Worm (Caenorhabditis elegans) whole organism, L2 larva: Measurements from ENCODE around the gene cpt-5.

ENCODE experiments used
- F13H6.1 ChIP-seq: sonication (generic microtip); optimal IDR thresholded peaks from 2 replicates; lab custom pipeline; 2016; ENCODE audit warnings: missing genetic modification characterization, missing compliant biosample characterization
- aly-2 ChIP-seq: fragments of 150-350 bp; optimal IDR thresholded peaks from 2 replicates; lab custom pipeline; 2014; ENCODE audit warnings: missing biosample characterization, missing genetic modification characterization
- ceh-16 ChIP-seq: fragments of 150-350 bp; optimal IDR thresholded peaks from 2 replicates; lab custom pipeline; 2014; ENCODE audit warnings: missing biosample characterization, missing genetic modification characterization
- nhr-11 ChIP-seq: fragments of 150-350 bp; optimal IDR thresholded peaks from 2 replicates; lab custom pipeline; 2014; ENCODE audit warnings: missing biosample characterization, missing genetic modification characterization
- nhr-12 ChIP-seq: fragments of 150-350 bp; optimal IDR thresholded peaks from 2 replicates; lab custom pipeline; 2014; ENCODE audit warnings: missing biosample characterization, missing genetic modification characterization
- nhr-237 ChIP-seq: fragments of 150-350 bp; optimal IDR thresholded peaks from 2 replicates; lab custom pipeline; 2014; ENCODE audit warnings: missing biosample characterization, missing genetic modification characterization
- nhr-77 ChIP-seq: fragments of 150-350 bp; optimal IDR thresholded peaks from 2 replicates; lab custom pipeline; 2014; ENCODE audit warnings: missing biosample characterization, missing genetic modification characterization
- peb-1 ChIP-seq: fragments of 150-350 bp; optimal IDR thresholded peaks from 2 replicates; lab custom pipeline; 2014; ENCODE audit warnings: missing biosample characterization, missing genetic modification characterization
- skn-1 ChIP-seq: sonication (generic microtip); optimal IDR thresholded peaks from 2 replicates; lab custom pipeline; 2017; ENCODE audit warnings: missing biosample characterization, missing genetic modification characterization
- snpc-4 ChIP-seq: fragments of 150-350 bp; optimal IDR thresholded peaks from 2 replicates; lab custom pipeline; 2014; ENCODE audit warnings: missing biosample characterization, missing genetic modification characterization
- unc-55 ChIP-seq: fragments of 150-350 bp; sonication (generic microtip); optimal IDR thresholded peaks from 3 replicates; lab custom pipeline; 2014; ENCODE audit warnings: missing biosample characterization, missing genetic modification reagents, missing genetic modification characterization
- unc-62 ChIP-seq: fragments of 150-350 bp; optimal IDR thresholded peaks from 2 replicates; lab custom pipeline; 2014; ENCODE audit warnings: missing biosample characterization, missing genetic modification reagents, missing genetic modification characterization

DNA sequence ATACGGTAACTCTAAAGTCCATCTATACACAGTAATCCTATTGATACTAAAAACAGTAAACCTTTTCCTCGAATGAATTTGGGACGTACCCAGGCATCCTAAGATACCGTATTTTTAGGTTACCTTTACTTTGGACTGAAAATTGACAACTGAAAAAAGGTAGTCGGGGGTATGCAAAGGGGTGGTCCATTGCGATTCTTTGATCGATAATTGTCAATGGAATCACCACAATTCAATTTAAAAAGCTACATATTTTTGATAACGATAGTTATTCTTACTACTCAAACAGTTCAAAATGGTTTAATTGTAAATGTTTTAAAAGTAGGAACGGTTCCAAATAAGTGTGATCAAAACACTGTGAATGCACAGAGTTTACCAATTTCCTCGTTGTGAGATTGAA, 39.0 kb upstream of the cpt-5 start, which contains the start of gene srx-129:
- TF ChIP-seq skn-1 (tag; lab: Kevin White, UChicago) (no peak), nhr-11 (tag; lab: Kevin White, UChicago) (no peak), nhr-12 (tag; lab: Kevin White, UChicago) (no peak), unc-55 (GFP tag; lab: Kevin White, UChicago) (no peak), aly-2 (tag; lab: Kevin White, UChicago) (no peak), snpc-4 (no peak), nhr-237 (tag; lab: Kevin White, UChicago) (no peak), nhr-77 (tag; lab: Kevin White, UChicago) (no peak), unc-62 (GFP tag; lab: Kevin White, UChicago) (no peak), ceh-16 (tag; lab: Kevin White, UChicago) (no peak), F13H6.1 (tag; lab: Kevin White, UChicago) (no peak), peb-1 (tag; lab: Kevin White, UChicago) (no peak)
